Fruit fly (Drosophila melanogaster) whole organism, embryonic: Measurements from ENCODE around the gene CG34030.

Source experiments
- Antp ChIP-seq: fragments of 200-800 bp; sonication (Bioruptor generic); optimal IDR thresholded peaks from 3 replicates; lab custom pipeline; 2016; ENCODE audit warnings: missing biosample characterization, missing genetic modification characterization
- Atf3 ChIP-seq: fragments of 200-800 bp; sonication (Bioruptor generic); optimal IDR thresholded peaks from 3 replicates; lab custom pipeline; 2016; ENCODE audit warnings: missing biosample characterization, missing genetic modification characterization
- Atf6 ChIP-seq: fragments of 200-800 bp; sonication (Bioruptor generic); IDR thresholded peaks from 2 replicates; pipeline ENCODE4 v1.3.6; 2022; ENCODE audit warnings: missing biosample characterization, missing genetic modification characterization
- Blimp-1 ChIP-seq: fragments of 200-800 bp; sonication (Bioruptor generic); optimal IDR thresholded peaks from 3 replicates; lab custom pipeline; 2018; ENCODE audit warnings: missing biosample characterization, missing genetic modification characterization, mild to moderate bottlenecking, moderate library complexity, missing genetic modification reagents
- CG10147 ChIP-seq: fragments of 200-800 bp; sonication (Bioruptor generic); optimal IDR thresholded peaks from 2 replicates; lab custom pipeline; 2019; ENCODE audit warnings: missing biosample characterization, mild to moderate bottlenecking, missing genetic modification characterization, moderate library complexity
- CG10979 ChIP-seq: fragments of 200-800 bp; sonication (Bioruptor generic); optimal IDR thresholded peaks from 2 replicates; lab custom pipeline; 2018; ENCODE audit warnings: missing biosample characterization, mild to moderate bottlenecking, missing genetic modification characterization, moderate library complexity
- CG11695 ChIP-seq: fragments of 200-800 bp; sonication (Bioruptor generic); IDR thresholded peaks from 3 replicates; pipeline ENCODE4 v1.3.6; 2022; ENCODE audit warnings: missing biosample characterization, missing genetic modification characterization
- CG11696 ChIP-seq: fragments of 200-800 bp; sonication (Bioruptor generic); IDR thresholded peaks from 2 replicates; pipeline ENCODE4 v1.3.6; 2022; ENCODE audit warnings: missing biosample characterization, missing genetic modification characterization
- CG12155 ChIP-seq: fragments of 200-800 bp; sonication (Bioruptor generic); optimal IDR thresholded peaks from 3 replicates; lab custom pipeline; 2016; ENCODE audit warnings: missing biosample characterization, missing genetic modification characterization
- CG12942 ChIP-seq: fragments of 200-800 bp; sonication (Bioruptor generic); optimal IDR thresholded peaks from 3 replicates; lab custom pipeline; 2016; ENCODE audit warnings: missing biosample characterization, missing genetic modification characterization
- CG13123 ChIP-seq: fragments of 200-800 bp; sonication (Bioruptor generic); optimal IDR thresholded peaks from 2 replicates; lab custom pipeline; 2016; ENCODE audit warnings: missing biosample characterization, missing genetic modification characterization
- CG13287 ChIP-seq: fragments of 200-800 bp; sonication (Bioruptor generic); IDR thresholded peaks from 2 replicates; pipeline ENCODE4 v1.3.6; 2022; ENCODE audit warnings: missing biosample characterization, missing genetic modification characterization; ENCODE audit not compliant: partially characterized antibody
- CG13296 ChIP-seq: fragments of 200-800 bp; sonication (Bioruptor generic); optimal IDR thresholded peaks from 3 replicates; lab custom pipeline; 2018; ENCODE audit warnings: missing biosample characterization, mild to moderate bottlenecking, missing genetic modification characterization
- CG13624 ChIP-seq: fragments of 200-800 bp; sonication (Bioruptor generic); optimal IDR thresholded peaks from 2 replicates; lab custom pipeline; 2016; ENCODE audit warnings: missing biosample characterization, missing genetic modification characterization
- CG15601 ChIP-seq: fragments of 200-800 bp; sonication (Bioruptor generic); optimal IDR thresholded peaks from 3 replicates; lab custom pipeline; 2019; ENCODE audit warnings: missing biosample characterization, mild to moderate bottlenecking, missing genetic modification characterization, moderate library complexity
- CG1603 ChIP-seq: fragments of 200-800 bp; sonication (Bioruptor generic); optimal IDR thresholded peaks from 2 replicates; lab custom pipeline; 2019; ENCODE audit warnings: missing biosample characterization, mild to moderate bottlenecking, missing genetic modification characterization, moderate library complexity
- CG16779 ChIP-seq: fragments of 200-800 bp; sonication (Bioruptor generic); IDR thresholded peaks from 2 replicates; pipeline ENCODE4 v1.3.6; 2022; ENCODE audit warnings: missing biosample characterization, missing genetic modification characterization
- CG17359 ChIP-seq: fragments of 200-800 bp; sonication (Bioruptor generic); optimal IDR thresholded peaks from 3 replicates; lab custom pipeline; 2018; ENCODE audit warnings: missing biosample characterization, mild to moderate bottlenecking, missing genetic modification characterization, moderate library complexity
- CG18011 ChIP-seq: fragments of 200-800 bp; sonication (Bioruptor generic); optimal IDR thresholded peaks from 2 replicates; lab custom pipeline; 2017; ENCODE audit warnings: missing biosample characterization, missing genetic modification characterization, mild to moderate bottlenecking, moderate library complexity, missing genotype
- CG18262 ChIP-seq: fragments of 200-800 bp; optimal IDR thresholded peaks from 3 replicates; lab custom pipeline; 2019; ENCODE audit warnings: missing biosample characterization, mild to moderate bottlenecking, missing genetic modification characterization, moderate library complexity
- CG18619 ChIP-seq: fragments of 200-800 bp; sonication (Bioruptor generic); optimal IDR thresholded peaks from 3 replicates; lab custom pipeline; 2017; ENCODE audit warnings: missing biosample characterization, mild to moderate bottlenecking, missing genetic modification characterization
- CG2199 ChIP-seq: fragments of 200-800 bp; sonication (Bioruptor generic); IDR thresholded peaks from 3 replicates; pipeline ENCODE4 v1.3.6; 2022; ENCODE audit warnings: missing biosample characterization, missing genetic modification characterization
- CG2875 ChIP-seq: fragments of 200-800 bp; sonication (Bioruptor generic); optimal IDR thresholded peaks from 2 replicates; lab custom pipeline; 2017; ENCODE audit warnings: missing biosample characterization, mild to moderate bottlenecking, missing genetic modification characterization, missing genetic modification reagents
- CG31388 ChIP-seq: fragments of 200-800 bp; sonication (Bioruptor generic); optimal IDR thresholded peaks from 2 replicates; lab custom pipeline; 2016; ENCODE audit warnings: missing biosample characterization, missing genetic modification characterization
- CG6813 ChIP-seq: fragments of 200-800 bp; sonication (Bioruptor generic); optimal IDR thresholded peaks from 2 replicates; lab custom pipeline; 2017; ENCODE audit warnings: missing biosample characterization, missing genetic modification characterization, mild to moderate bottlenecking, moderate library complexity, missing genetic modification reagents
- CG7745 ChIP-seq: fragments of 200-800 bp; sonication (Bioruptor generic); optimal IDR thresholded peaks from 2 replicates; lab custom pipeline; 2018; ENCODE audit warnings: missing biosample characterization, mild to moderate bottlenecking, missing genetic modification characterization, moderate library complexity
- CG9609 ChIP-seq: fragments of 200-800 bp; sonication (Bioruptor generic); optimal IDR thresholded peaks from 3 replicates; lab custom pipeline; 2016; ENCODE audit warnings: missing biosample characterization, missing genetic modification characterization
- CTCF ChIP-seq: fragments of 200-800 bp; sonication (Bioruptor generic); optimal IDR thresholded peaks from 2 replicates; lab custom pipeline; 2017; ENCODE audit warnings: missing biosample characterization, mild to moderate bottlenecking, missing genetic modification characterization, moderate library complexity
- Doc3 ChIP-seq: fragments of 200-800 bp; sonication (Bioruptor generic); IDR thresholded peaks from 3 replicates; pipeline ENCODE4 v1.3.6; 2022; ENCODE audit warnings: missing biosample characterization, missing genetic modification characterization; ENCODE audit not compliant: partially characterized antibody
- Fer2 ChIP-seq: fragments of 200-800 bp; sonication (Bioruptor generic); optimal IDR thresholded peaks from 2 replicates; lab custom pipeline; 2018; ENCODE audit warnings: missing biosample characterization, mild to moderate bottlenecking, missing genetic modification characterization, moderate library complexity
- NK7.1 ChIP-seq: fragments of 200-800 bp; sonication (Bioruptor generic); optimal IDR thresholded peaks from 3 replicates; lab custom pipeline; 2016; ENCODE audit warnings: missing biosample characterization, missing genetic modification characterization
- Xbp1 ChIP-seq: fragments of 200-800 bp; sonication (Bioruptor generic); optimal IDR thresholded peaks from 3 replicates; lab custom pipeline; 2016; ENCODE audit warnings: missing biosample characterization, mild to moderate bottlenecking, missing genetic modification characterization
- ab ChIP-seq: fragments of 200-800 bp; sonication (Bioruptor generic); optimal IDR thresholded peaks from 2 replicates; lab custom pipeline; 2016; ENCODE audit warnings: missing biosample characterization, missing genetic modification characterization
- ac ChIP-seq: fragments of 200-800 bp; sonication (Bioruptor generic); optimal IDR thresholded peaks from 3 replicates; lab custom pipeline; 2017; ENCODE audit warnings: missing biosample characterization, mild to moderate bottlenecking, missing genetic modification characterization
- aop ChIP-seq: fragments of 200-800 bp; sonication (Bioruptor generic); IDR thresholded peaks from 2 replicates; pipeline ENCODE4 v1.3.6; 2022; ENCODE audit warnings: missing biosample characterization, missing genetic modification characterization
- crc ChIP-seq: fragments of 200-800 bp; sonication (Bioruptor generic); optimal IDR thresholded peaks from 2 replicates; lab custom pipeline; 2016; ENCODE audit warnings: missing biosample characterization, missing genetic modification characterization
- dmrt99B ChIP-seq: fragments of 200-800 bp; sonication (Bioruptor generic); optimal IDR thresholded peaks from 2 replicates; lab custom pipeline; 2018; ENCODE audit warnings: missing biosample characterization, mild to moderate bottlenecking, missing genetic modification characterization, moderate library complexity
- fd3F ChIP-seq: fragments of 200-800 bp; sonication (Bioruptor generic); optimal IDR thresholded peaks from 2 replicates; lab custom pipeline; 2018; ENCODE audit warnings: missing biosample characterization, mild to moderate bottlenecking, missing genetic modification characterization, moderate library complexity
- fd64A ChIP-seq: fragments of 200-800 bp; sonication (Bioruptor generic); optimal IDR thresholded peaks from 3 replicates; lab custom pipeline; 2018; ENCODE audit warnings: missing biosample characterization, mild to moderate bottlenecking, missing genetic modification characterization
- fu2 ChIP-seq: fragments of 200-800 bp; sonication (Bioruptor generic); optimal IDR thresholded peaks from 2 replicates; lab custom pipeline; 2016; ENCODE audit warnings: missing biosample characterization, missing genetic modification characterization
- gro ChIP-seq: fragments of 200-800 bp; sonication (Bioruptor generic); optimal IDR thresholded peaks from 2 replicates; lab custom pipeline; 2016; ENCODE audit warnings: missing biosample characterization, missing genetic modification characterization
- gsb-n ChIP-seq: fragments of 200-800 bp; sonication (Bioruptor generic); optimal IDR thresholded peaks from 3 replicates; lab custom pipeline; 2018; ENCODE audit warnings: missing biosample characterization, mild to moderate bottlenecking, missing genetic modification characterization
- inv ChIP-seq: fragments of 200-800 bp; sonication (Bioruptor generic); IDR thresholded peaks from 2 replicates; pipeline ENCODE4 v1.3.6; 2022; ENCODE audit warnings: missing biosample characterization, missing genetic modification characterization; ENCODE audit not compliant: partially characterized antibody
- kah ChIP-seq: fragments of 200-800 bp; sonication (Bioruptor generic); optimal IDR thresholded peaks from 2 replicates; lab custom pipeline; 2018; ENCODE audit warnings: missing biosample characterization, mild to moderate bottlenecking, missing genetic modification characterization
- lbe ChIP-seq: fragments of 200-800 bp; sonication (Bioruptor generic); optimal IDR thresholded peaks from 2 replicates; lab custom pipeline; 2016; ENCODE audit warnings: missing biosample characterization, mild to moderate bottlenecking, missing genetic modification characterization
- mld ChIP-seq: fragments of 200-800 bp; sonication (Bioruptor generic); IDR thresholded peaks from 3 replicates; pipeline ENCODE4 v1.3.6; 2022; ENCODE audit warnings: missing biosample characterization, missing genetic modification characterization; ENCODE audit not compliant: partially characterized antibody
- pan ChIP-seq, 4 experiments: fragments of >200 bp in 3 of 4; fragments of 200-800 bp in 1 of 4; sonication (Bioruptor generic) in 1 of 4; optimal IDR thresholded peaks in 3 of 4; IDR thresholded peaks in 1 of 4; 2 replicates each; pipeline versions ENCODE4 v1.3.6 to Lab custom; 2017 to 2022; ENCODE audit warnings: missing biosample characterization in 2 of 4, missing genetic modification characterization in 2 of 4, mixed read lengths in 1 of 4
- seq ChIP-seq: fragments of 200-800 bp; sonication (Bioruptor generic); IDR thresholded peaks from 2 replicates; pipeline ENCODE4 v1.3.6; 2022; ENCODE audit warnings: missing biosample characterization, missing genetic modification characterization
- sisA ChIP-seq: fragments of 200-800 bp; sonication (Bioruptor generic); IDR thresholded peaks from 2 replicates; pipeline ENCODE4 v1.3.6; 2022; ENCODE audit warnings: missing biosample characterization, missing genetic modification characterization
- tgo ChIP-seq: fragments of 200-800 bp; sonication (Bioruptor generic); IDR thresholded peaks from 3 replicates; pipeline ENCODE4 v1.3.6; 2022; ENCODE audit warnings: missing biosample characterization, missing genetic modification characterization
- toy ChIP-seq: fragments of 200-800 bp; sonication (Bioruptor generic); IDR thresholded peaks from 2 replicates; pipeline ENCODE4 v1.3.6; 2022; ENCODE audit warnings: missing biosample characterization, missing genetic modification characterization

CG34030 gene

dm6 chr3L:7087347-7087746 lies 12.3 kb upstream of the CG34030 start (continued):
- TF ChIP-seq kah (GFP tag; lab: Kevin White, UChicago) (no peak), Fer2 (tag; lab: Kevin White, UChicago) (no peak), fu2 (GFP tag; lab: Kevin White, UChicago) (no peak), CG31388 (GFP tag; lab: Kevin White, UChicago) (no peak), CG13287 (GFP tag; lab: Robert Waterston, UW) (no peak), CG9609 (GFP tag; lab: Kevin White, UChicago) (no peak), CG13123 (GFP tag; lab: Kevin White, UChicago) (no peak), CG12155 (GFP tag; lab: Kevin White, UChicago) (no peak), fd3F (no peak), CG10147 (GFP tag; lab: Kevin White, UChicago) (no peak), CG17359 (tag; lab: Kevin White, UChicago) (peak; percentile 49), gro (GFP tag; lab: Kevin White, UChicago) (no peak), CG11696 (GFP tag; lab: Robert Waterston, UW) (no peak), CG13624 (GFP tag; lab: Kevin White, UChicago) (no peak), Blimp-1 (GFP tag; lab: Kevin White, UChicago) (peak; percentile 6), CTCF (no peak), ac (GFP tag; lab: Kevin White, UChicago) (no peak), crc (GFP tag; lab: Kevin White, UChicago) (no peak), tgo (GFP tag; lab: Robert Waterston, UW) (no peak), lbe (no peak), CG10979 (tag; lab: Kevin White, UChicago) (no peak), CG15601 (tag; lab: Kevin White, UChicago) (no peak), fd64A (GFP tag; lab: Kevin White, UChicago) (no peak), CG1603 (tag; lab: Kevin White, UChicago) (no peak), gsb-n (tag; lab: Kevin White, UChicago) (no peak), Atf3 (GFP tag; lab: Kevin White, UChicago) (no peak), Xbp1 (GFP tag; lab: Kevin White, UChicago) (no peak), CG6813 (no peak), ab (GFP tag; lab: Kevin White, UChicago) (no peak), seq (GFP tag; lab: Robert Waterston, UW) (no peak), inv (GFP tag; lab: Robert Waterston, UW) (no peak), dmrt99B (peak; percentile 53), CG18262 (tag; lab: Kevin White, UChicago) (no peak), aop (GFP tag; lab: Robert Waterston, UW) (no peak), Doc3 (GFP tag; lab: Robert Waterston, UW) (no peak), sisA (GFP tag; lab: Robert Waterston, UW) (peak; percentile 35; the same call in 1 of the 2 replicates), toy (GFP tag; lab: Robert Waterston, UW) (no peak), CG7745 (tag; lab: Kevin White, UChicago) (no peak), CG12942 (GFP tag; lab: Kevin White, UChicago) (no peak), CG18619 (GFP tag; lab: Kevin White, UChicago) (no peak), Atf6 (no peak), mld (GFP tag; lab: Robert Waterston, UW) (no peak), NK7.1 (GFP tag; lab: Kevin White, UChicago) (no peak), CG16779 (GFP tag; lab: Robert Waterston, UW) (no peak), Antp (GFP tag; lab: Kevin White, UChicago) (no peak), pan (optimal IDR thresholded peaks at IDR 0.05; lab: Kevin White, UChicago) (no peak), pan (GFP tag; optimal IDR thresholded peaks at IDR 0.05 in 1 of 2, IDR thresholded peaks at IDR 0.05 in 1 of 2) (peak in 1 of 2 experiments; percentile 32), CG18011 (GFP tag; lab: Kevin White, UChicago) (no peak), CG11695 (GFP tag; lab: Robert Waterston, UW) (0 out of 3 replicates have a peak, but pooled peaks have one; percentile 36), CG2199 (GFP tag; lab: Robert Waterston, UW) (no peak), CG13296 (GFP tag; lab: Kevin White, UChicago) (no peak), CG2875 (no peak)
